Worm (Caenorhabditis elegans): ENCODE measurements around the gene ascc-1.

DNA sequence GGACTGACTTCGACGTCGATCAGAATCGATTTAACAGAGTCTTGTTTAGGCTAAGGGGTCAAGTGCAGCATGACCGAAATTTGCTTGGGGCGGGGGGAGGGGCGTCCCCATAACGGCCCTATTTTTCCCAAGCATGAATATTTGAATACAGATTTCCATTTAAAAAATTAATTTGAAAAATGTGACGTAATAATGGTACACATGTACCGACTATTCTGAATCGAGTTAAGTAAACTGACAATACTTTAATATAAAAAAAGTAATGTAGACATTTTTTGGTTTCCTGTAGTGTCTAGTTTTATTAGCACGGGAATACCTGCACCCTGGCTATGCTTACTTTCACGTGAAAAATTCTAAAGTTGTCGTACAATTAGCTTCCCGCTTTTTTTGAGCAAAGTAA lies 29.3 kb downstream of the ascc-1 start:
- no peak for TF ChIP-seq nhr-76 (tag; optimal IDR thresholded peaks at IDR 0.05)
- no peak for TF ChIP-seq elt-1 (tag; optimal IDR thresholded peaks at IDR 0.05)
- TF ChIP-seq fos-1 (tag; optimal IDR thresholded peaks at IDR 0.05) = no peak
- no peak for TF ChIP-seq unc-62 (GFP tag; optimal IDR thresholded peaks at IDR 0.05)
- no peak for TF ChIP-seq nhr-28 (tag; optimal IDR thresholded peaks at IDR 0.05)
- TF ChIP-seq pqm-1 (tag; optimal IDR thresholded peaks at IDR 0.05) = no peak
- no peak for TF ChIP-seq nhr-11 (tag; optimal IDR thresholded peaks at IDR 0.05)
- TF ChIP-seq hmg-11 (tag; optimal IDR thresholded peaks at IDR 0.05) = no peak
